Fruit fly (Drosophila melanogaster) whole organism, embryonic: ENCODE measurements around the gene cert.

Source experiments
- CG1024 ChIP-seq: fragments of 200-800 bp; sonication (Bioruptor generic); IDR thresholded peaks from 2 replicates; pipeline ENCODE4 v1.3.6; 2022; ENCODE audit warnings: missing biosample characterization, missing genetic modification characterization
- CG10366 ChIP-seq: fragments of 200-800 bp; sonication (Bioruptor generic); IDR thresholded peaks from 2 replicates; pipeline ENCODE4 v1.3.6; 2022; ENCODE audit warnings: missing biosample characterization, missing genetic modification characterization
- CG11504 ChIP-seq: fragments of 200-800 bp; sonication (Bioruptor generic); optimal IDR thresholded peaks from 3 replicates; lab custom pipeline; 2019; ENCODE audit warnings: missing biosample characterization, mild to moderate bottlenecking, missing genetic modification characterization, moderate library complexity
- CG11560 ChIP-seq: fragments of 200-800 bp; sonication (Bioruptor generic); IDR thresholded peaks from 3 replicates; pipeline ENCODE4 v1.3.6; 2022; ENCODE audit warnings: missing biosample characterization, missing genetic modification characterization
- CG12942 ChIP-seq: fragments of 200-800 bp; sonication (Bioruptor generic); optimal IDR thresholded peaks from 3 replicates; lab custom pipeline; 2016; ENCODE audit warnings: missing biosample characterization, missing genetic modification characterization
- CG13424 ChIP-seq: fragments of 200-800 bp; sonication (Bioruptor generic); optimal IDR thresholded peaks from 2 replicates; lab custom pipeline; 2019; ENCODE audit warnings: missing biosample characterization, mild to moderate bottlenecking, missing genetic modification characterization, moderate library complexity
- CG13894 ChIP-seq: fragments of 200-800 bp; sonication (Bioruptor generic); optimal IDR thresholded peaks from 3 replicates; lab custom pipeline; 2018; ENCODE audit warnings: missing biosample characterization, mild to moderate bottlenecking, missing genetic modification characterization, moderate library complexity
- CG14860 ChIP-seq: fragments of 200-800 bp; sonication (Bioruptor generic); IDR thresholded peaks from 3 replicates; pipeline ENCODE4 v1.3.6; 2022; ENCODE audit warnings: missing biosample characterization, missing genetic modification characterization; ENCODE audit not compliant: partially characterized antibody
- CG15479 ChIP-seq: fragments of 200-800 bp; sonication (Bioruptor generic); optimal IDR thresholded peaks from 3 replicates; lab custom pipeline; 2019; ENCODE audit warnings: missing biosample characterization, mild to moderate bottlenecking, missing genetic modification characterization, moderate library complexity
- CG16815 ChIP-seq: fragments of 200-800 bp; sonication (Bioruptor generic); optimal IDR thresholded peaks from 3 replicates; lab custom pipeline; 2017; ENCODE audit warnings: missing biosample characterization, mild to moderate bottlenecking, missing genetic modification characterization
- CG18262 ChIP-seq: fragments of 200-800 bp; optimal IDR thresholded peaks from 3 replicates; lab custom pipeline; 2019; ENCODE audit warnings: missing biosample characterization, mild to moderate bottlenecking, missing genetic modification characterization, moderate library complexity
- CG4707 ChIP-seq: fragments of 200-800 bp; sonication (Bioruptor generic); optimal IDR thresholded peaks from 2 replicates; lab custom pipeline; 2018; ENCODE audit warnings: missing biosample characterization, mild to moderate bottlenecking, missing genetic modification characterization, moderate library complexity
- CG7271 ChIP-seq: fragments of 200-800 bp; sonication (Bioruptor generic); optimal IDR thresholded peaks from 2 replicates; lab custom pipeline; 2018; ENCODE audit warnings: missing biosample characterization, mild to moderate bottlenecking, missing genetic modification characterization, moderate library complexity
- CG7745 ChIP-seq: fragments of 200-800 bp; sonication (Bioruptor generic); optimal IDR thresholded peaks from 2 replicates; lab custom pipeline; 2018; ENCODE audit warnings: missing biosample characterization, mild to moderate bottlenecking, missing genetic modification characterization, moderate library complexity
- CG7987 ChIP-seq: fragments of 200-800 bp; sonication (Bioruptor generic); optimal IDR thresholded peaks from 2 replicates; lab custom pipeline; 2018; ENCODE audit warnings: missing biosample characterization, mild to moderate bottlenecking, missing genetic modification characterization, moderate library complexity
- CG9876 ChIP-seq: fragments of 200-800 bp; sonication (Bioruptor generic); optimal IDR thresholded peaks from 2 replicates; lab custom pipeline; 2016; ENCODE audit warnings: missing biosample characterization, missing genetic modification characterization
- CrebB ChIP-seq: fragments of 200-800 bp; sonication (Bioruptor generic); optimal IDR thresholded peaks from 3 replicates; lab custom pipeline; 2018; ENCODE audit warnings: missing biosample characterization, mild to moderate bottlenecking, missing genetic modification characterization
- Hr39 ChIP-seq: fragments of >200 bp; optimal IDR thresholded peaks from 2 replicates; lab custom pipeline; 2017
- Hr51 ChIP-seq, 2 experiments: fragments of 200-800 bp; sonication (Bioruptor generic); optimal IDR thresholded peaks; 2 replicates in 1 of 2; 3 replicates in 1 of 2; lab custom pipeline; 2016 to 2018; ENCODE audit warnings: missing biosample characterization in 2 of 2, missing genetic modification characterization in 2 of 2, mild to moderate bottlenecking in 1 of 2, moderate library complexity in 1 of 2
- Med ChIP-seq: fragments of 200-800 bp; sonication (Bioruptor generic); peaks from one replicate; lab custom pipeline; 2016; ENCODE audit warnings: missing biosample characterization, missing genetic modification characterization, mild to moderate bottlenecking, inconsistent platforms, moderate library complexity
- Mes4 ChIP-seq: fragments of 200-800 bp; sonication (Bioruptor generic); optimal IDR thresholded peaks from 2 replicates; lab custom pipeline; 2016; ENCODE audit warnings: missing biosample characterization, missing genetic modification characterization
- Oaz ChIP-seq: fragments of 200-800 bp; sonication (Bioruptor generic); IDR thresholded peaks from 2 replicates; pipeline ENCODE4 v1.3.6; 2022; ENCODE audit warnings: missing biosample characterization, missing genetic modification characterization
- Optix ChIP-seq: fragments of 200-800 bp; sonication (Bioruptor generic); IDR thresholded peaks from 3 replicates; pipeline ENCODE4 v1.3.6; 2022; ENCODE audit warnings: missing biosample characterization, missing genetic modification characterization
- Poxn ChIP-seq: fragments of 200-800 bp; sonication (Bioruptor generic); IDR thresholded peaks from 2 replicates; pipeline ENCODE4 v1.3.6; 2022; ENCODE audit warnings: missing biosample characterization, missing genetic modification characterization
- Sry-β ChIP-seq: fragments of 200-800 bp; sonication (Bioruptor generic); optimal IDR thresholded peaks from 2 replicates; lab custom pipeline; 2018; ENCODE audit warnings: missing biosample characterization, mild to moderate bottlenecking, missing genetic modification characterization, moderate library complexity
- Usf ChIP-seq: fragments of 200-800 bp; sonication (Bioruptor generic); optimal IDR thresholded peaks from 2 replicates; lab custom pipeline; 2017; ENCODE audit warnings: missing genotype, missing biosample characterization, missing genetic modification characterization
- Vsx1 ChIP-seq: fragments of 200-800 bp; sonication (Bioruptor generic); optimal IDR thresholded peaks from 2 replicates; lab custom pipeline; 2017; ENCODE audit warnings: missing biosample characterization, mild to moderate bottlenecking, missing genetic modification characterization, missing genetic modification reagents
- ato ChIP-seq: fragments of 200-800 bp; sonication (Bioruptor generic); IDR thresholded peaks from 2 replicates; pipeline ENCODE4 v1.3.6; 2022; ENCODE audit warnings: missing biosample characterization, missing genetic modification characterization; ENCODE audit not compliant: partially characterized antibody
- bab2 ChIP-seq: fragments of 200-800 bp; sonication (Bioruptor generic); optimal IDR thresholded peaks from 2 replicates; lab custom pipeline; 2016; ENCODE audit warnings: missing biosample characterization, missing genetic modification characterization
- cad ChIP-seq: fragments of >200 bp; optimal IDR thresholded peaks from 2 replicates; lab custom pipeline; 2017; ENCODE audit warnings: missing biosample characterization, missing genetic modification characterization
- chm ChIP-seq: fragments of 200-800 bp; sonication (Bioruptor generic); IDR thresholded peaks from 2 replicates; pipeline ENCODE4 v1.3.6; 2022; ENCODE audit warnings: missing biosample characterization, missing genetic modification characterization
- emc ChIP-seq: fragments of 200-800 bp; sonication (Bioruptor generic); optimal IDR thresholded peaks from 2 replicates; lab custom pipeline; 2016; ENCODE audit warnings: missing biosample characterization, missing genetic modification characterization
- ewg ChIP-seq: fragments of 200-800 bp; sonication (Bioruptor generic); optimal IDR thresholded peaks from 3 replicates; lab custom pipeline; 2017; ENCODE audit warnings: mild to moderate bottlenecking, missing biosample characterization, missing genetic modification reagents, missing genetic modification characterization
- fd96Cb ChIP-seq: fragments of 200-800 bp; sonication (Bioruptor generic); optimal IDR thresholded peaks from 2 replicates; lab custom pipeline; 2018; ENCODE audit warnings: missing biosample characterization, mild to moderate bottlenecking, missing genetic modification characterization, moderate library complexity
- gce ChIP-seq: fragments of 200-800 bp; sonication (Bioruptor generic); IDR thresholded peaks from 3 replicates; pipeline ENCODE4 v1.3.6; 2022; ENCODE audit warnings: missing biosample characterization, missing genetic modification characterization
- h ChIP-seq: fragments of >200 bp; optimal IDR thresholded peaks from 2 replicates; lab custom pipeline; 2017
- ham ChIP-seq: fragments of 200-800 bp; sonication (Bioruptor generic); IDR thresholded peaks from 2 replicates; pipeline ENCODE4 v1.3.6; 2022; ENCODE audit warnings: missing biosample characterization, missing genetic modification characterization
- hkb ChIP-seq, 2 experiments: fragments of 200-800 bp in 1 of 2; fragments of >200 bp in 1 of 2; sonication (Bioruptor generic) in 1 of 2; IDR thresholded peaks in 1 of 2; optimal IDR thresholded peaks in 1 of 2; 2 replicates each; pipeline versions ENCODE4 v1.3.6 to Lab custom; 2017 to 2022; ENCODE audit warnings: missing biosample characterization in 1 of 2, missing genetic modification characterization in 1 of 2
- ind ChIP-seq: fragments of 200-800 bp; sonication (Bioruptor generic); optimal IDR thresholded peaks from 3 replicates; lab custom pipeline; 2016; ENCODE audit warnings: missing biosample characterization, missing genetic modification characterization
- jigr1 ChIP-seq: fragments of 200-800 bp; sonication (Bioruptor generic); IDR thresholded peaks from 3 replicates; pipeline ENCODE4 v1.3.6; 2022; ENCODE audit warnings: missing biosample characterization, missing genetic modification characterization
- kni ChIP-seq: fragments of 200-800 bp; sonication (Bioruptor generic); optimal IDR thresholded peaks from 3 replicates; lab custom pipeline; 2017; ENCODE audit warnings: mild to moderate bottlenecking, missing biosample characterization, missing genetic modification reagents, missing genetic modification characterization
- pum ChIP-seq: fragments of 200-800 bp; sonication (Bioruptor generic); optimal IDR thresholded peaks from 2 replicates; lab custom pipeline; 2016; ENCODE audit warnings: missing biosample characterization, missing genetic modification characterization
- row ChIP-seq: fragments of 200-800 bp; sonication (Bioruptor generic); IDR thresholded peaks from 3 replicates; pipeline ENCODE4 v1.3.6; 2022; ENCODE audit warnings: missing biosample characterization, missing genetic modification characterization
- scrt ChIP-seq: fragments of 200-800 bp; sonication (Bioruptor generic); optimal IDR thresholded peaks from 2 replicates; lab custom pipeline; 2018; ENCODE audit warnings: missing biosample characterization, mild to moderate bottlenecking, missing genetic modification characterization, moderate library complexity
- sim ChIP-seq: fragments of 200-800 bp; sonication (Bioruptor generic); IDR thresholded peaks from 2 replicates; pipeline ENCODE4 v1.3.6; 2022; ENCODE audit warnings: missing biosample characterization, missing genetic modification characterization
- slbo ChIP-seq: fragments of 200-800 bp; sonication (Bioruptor generic); IDR thresholded peaks from 2 replicates; pipeline ENCODE4 v1.3.6; 2022; ENCODE audit warnings: missing biosample characterization, missing genetic modification characterization
- slp2 ChIP-seq: fragments of 200-800 bp; sonication (Bioruptor generic); optimal IDR thresholded peaks from 2 replicates; lab custom pipeline; 2016; ENCODE audit warnings: missing biosample characterization, missing genetic modification characterization
- stwl ChIP-seq: fragments of 200-800 bp; sonication (Bioruptor generic); optimal IDR thresholded peaks from 3 replicates; lab custom pipeline; 2018; ENCODE audit warnings: missing biosample characterization, mild to moderate bottlenecking, missing genetic modification characterization, moderate library complexity
- tio ChIP-seq: fragments of 200-800 bp; sonication (Bioruptor generic); optimal IDR thresholded peaks from 2 replicates; lab custom pipeline; 2017; ENCODE audit warnings: missing biosample characterization, missing genetic modification characterization, inconsistent platforms
- trh ChIP-seq: fragments of 200-800 bp; sonication (Bioruptor generic); optimal IDR thresholded peaks from 2 replicates; lab custom pipeline; 2016; ENCODE audit warnings: missing biosample characterization, missing genetic modification characterization
- usp ChIP-seq: fragments of >200 bp; optimal IDR thresholded peaks from 2 replicates; lab custom pipeline; 2017; ENCODE audit warnings: missing biosample characterization, missing genetic modification characterization
- wdn ChIP-seq: fragments of 200-800 bp; sonication (Bioruptor generic); IDR thresholded peaks from 2 replicates; pipeline ENCODE4 v1.3.6; 2022; ENCODE audit warnings: missing biosample characterization, missing genetic modification characterization

Gene cert

dm6 chr3L:8308891-8309352 is 19.3 kb upstream of the cert start, which contains the start of gene BI-1 (continued):
- peak; percentile 51 for TF ChIP-seq pum (GFP tag; lab: Kevin White, UChicago)
- TF ChIP-seq CG9876 (GFP tag; lab: Kevin White, UChicago), result no peak
- TF ChIP-seq CG7745, result no peak
- TF ChIP-seq CG12942 (GFP tag; lab: Kevin White, UChicago), result peak; percentile 36
- TF ChIP-seq emc (GFP tag; lab: Kevin White, UChicago), result no peak
- no peak for TF ChIP-seq Usf (GFP tag; lab: Kevin White, UChicago)
- TF ChIP-seq chm (GFP tag; lab: Robert Waterston, UW), result no peak
- no peak for TF ChIP-seq Optix (GFP tag; lab: Robert Waterston, UW)
- no peak for TF ChIP-seq h (lab: Kevin White, UChicago)
- TF ChIP-seq Mes4, result no peak
- peak in 1 of 2 experiments; percentile 5 for TF ChIP-seq Hr51 (GFP tag; optimal IDR thresholded peaks at IDR 0.05; lab: Kevin White, UChicago)
- TF ChIP-seq wdn (GFP tag; lab: Robert Waterston, UW), result no peak
- peak; percentile 18 for TF ChIP-seq CrebB (tag; lab: Kevin White, UChicago)
- peak; percentile 99 for TF ChIP-seq Sry-β (GFP tag; lab: Kevin White, UChicago)
- TF ChIP-seq CG11504 (tag; lab: Kevin White, UChicago), result no peak
- TF ChIP-seq scrt (GFP tag; lab: Kevin White, UChicago), result peak; percentile 67
- TF ChIP-seq kni (GFP tag; lab: Kevin White, UChicago), result peak; percentile 83
- TF ChIP-seq ham (GFP tag; lab: Robert Waterston, UW), result no peak
- TF ChIP-seq tio (GFP tag; lab: Kevin White, UChicago), result no peak
- TF ChIP-seq Hr39, result no peak
- peak; percentile 94 for TF ChIP-seq row (GFP tag; lab: Robert Waterston, UW)
- peak; percentile 76 for TF ChIP-seq stwl (tag; lab: Kevin White, UChicago)
- 0 out of 2 replicates have a peak, but pooled peaks have one; percentile 7 for TF ChIP-seq CG10366
- TF ChIP-seq CG7987 (GFP tag; lab: Kevin White, UChicago), result peak; percentile 7
- peak; percentile 64 for TF ChIP-seq CG18262 (tag; lab: Kevin White, UChicago)
- no peak for TF ChIP-seq CG1024
- TF ChIP-seq CG13424 (tag; lab: Kevin White, UChicago), result peak; percentile 70
- no peak for TF ChIP-seq cad (GFP tag; lab: Kevin White, UChicago)
- no peak for TF ChIP-seq gce (GFP tag; lab: Robert Waterston, UW)
- TF ChIP-seq ewg (GFP tag; lab: Kevin White, UChicago), result peak; percentile 65
- peak; percentile 82 for TF ChIP-seq hkb (optimal IDR thresholded peaks at IDR 0.05; lab: Kevin White, UChicago)
- TF ChIP-seq hkb (GFP tag; IDR thresholded peaks at IDR 0.05; lab: Robert Waterston, UW), result no peak
- TF ChIP-seq CG7271 (tag; lab: Kevin White, UChicago), result no peak
- no peak for TF ChIP-seq sim (GFP tag; lab: Robert Waterston, UW)
- TF ChIP-seq ato (GFP tag; lab: Robert Waterston, UW), result no peak
- no peak for TF ChIP-seq usp (GFP tag; lab: Kevin White, UChicago)
- TF ChIP-seq CG13894 (tag; lab: Kevin White, UChicago), result no peak
- peak; percentile 54 for TF ChIP-seq slbo (GFP tag; lab: Robert Waterston, UW)
- no peak for TF ChIP-seq Poxn (GFP tag; lab: Robert Waterston, UW)
- TF ChIP-seq Med (GFP tag; lab: Kevin White, UChicago), result peak; percentile 66
- TF ChIP-seq Vsx1 (GFP tag; lab: Kevin White, UChicago), result no peak
- no peak for TF ChIP-seq CG11560 (tag; lab: Robert Waterston, UW)
- peak; percentile 24 for TF ChIP-seq fd96Cb (tag; lab: Kevin White, UChicago)
- TF ChIP-seq ind (GFP tag; lab: Kevin White, UChicago), result peak; percentile 65
- no peak for TF ChIP-seq slp2 (GFP tag; lab: Kevin White, UChicago)
- TF ChIP-seq trh (GFP tag; lab: Kevin White, UChicago), result peak; percentile 39
- no peak for TF ChIP-seq Oaz (GFP tag; lab: Robert Waterston, UW)
- TF ChIP-seq jigr1, result no peak
- TF ChIP-seq CG14860 (GFP tag; lab: Robert Waterston, UW), result no peak
- TF ChIP-seq CG15479 (GFP tag; lab: Kevin White, UChicago), result no peak
- TF ChIP-seq CG4707 (GFP tag; lab: Kevin White, UChicago), result no peak
- TF ChIP-seq CG16815 (GFP tag; lab: Kevin White, UChicago), result peak; percentile 23
- peak; percentile 27 for TF ChIP-seq bab2 (GFP tag; lab: Kevin White, UChicago)
